Worm (Caenorhabditis elegans): ENCODE data around the gene zmp-6.
A peak's percentile ranks its signal among the peaks of the same experiment; 100 is the strongest.

DNA sequence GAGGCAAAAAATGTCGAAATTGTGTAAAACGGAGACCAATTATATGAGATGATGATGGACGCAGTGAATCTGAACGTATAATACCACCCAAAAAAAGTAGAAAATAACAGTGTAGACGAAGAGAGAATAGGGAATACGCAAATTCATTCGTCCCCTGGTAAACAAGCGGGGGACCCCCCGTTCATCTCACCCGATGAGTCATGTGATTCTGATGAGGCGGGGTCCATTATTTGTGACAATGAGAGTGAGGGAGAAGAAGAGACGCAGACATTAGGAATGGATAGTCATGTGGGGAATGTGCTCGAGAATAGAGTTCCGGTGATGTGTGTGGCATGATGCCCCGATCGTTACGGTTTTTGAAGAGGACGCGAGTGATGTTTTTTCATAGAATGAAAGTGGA lies 24.4 kb upstream of the zmp-6 start:
- no peak for TF ChIP-seq pqm-1 (tag; optimal IDR thresholded peaks at IDR 0.05)
- no peak for TF ChIP-seq ztf-16 (tag; optimal IDR thresholded peaks at IDR 0.05)
- TF ChIP-seq pha-2 (tag; optimal IDR thresholded peaks at IDR 0.05) = peak; percentile 39
- no peak for TF ChIP-seq ttx-3 (tag; optimal IDR thresholded peaks at IDR 0.05)
- no peak for TF ChIP-seq gmeb-2 (tag; optimal IDR thresholded peaks at IDR 0.05)
- no peak for TF ChIP-seq eyg-1 (tag; optimal IDR thresholded peaks at IDR 0.05)
- TF ChIP-seq rnt-1 (tag; optimal IDR thresholded peaks at IDR 0.05) = peak; percentile 5
- TF ChIP-seq elt-2 (tag; optimal IDR thresholded peaks at IDR 0.05) = no peak
- no peak for TF ChIP-seq K09A11.1 (tag; optimal IDR thresholded peaks at IDR 0.05; ENCODE audit: insufficient read depth)
